Worm (Caenorhabditis elegans) whole organism, early embryonic: ENCODE data around the gene F46B6.2.

Experiments used
- B0310.2 ChIP-seq: sonication (generic microtip); optimal IDR thresholded peaks from 2 replicates; lab custom pipeline; 2016; ENCODE audit warnings: mild to moderate bottlenecking, missing genetic modification characterization, missing compliant biosample characterization
- F13C5.2 ChIP-seq: sonication (generic microtip); optimal IDR thresholded peaks from 2 replicates; lab custom pipeline; 2017; ENCODE audit warnings: mild to moderate bottlenecking, missing genetic modification characterization, inconsistent platforms, missing compliant biosample characterization
- ama-1 ChIP-seq: fragments of 150-350 bp; optimal IDR thresholded peaks from 2 replicates; lab custom pipeline; 2014
- ceh-13 ChIP-seq: fragments of 200-800 bp; sonication (Bioruptor generic); optimal IDR thresholded peaks from 2 replicates; lab custom pipeline; 2018; ENCODE audit warnings: mild to moderate bottlenecking, missing genetic modification characterization, missing compliant biosample characterization
- ceh-36 ChIP-seq: sonication (generic microtip); optimal IDR thresholded peaks from 2 replicates; lab custom pipeline; 2016; ENCODE audit warnings: missing genetic modification characterization, inconsistent platforms, missing compliant biosample characterization
- ets-7 ChIP-seq: sonication (generic microtip); optimal IDR thresholded peaks from 2 replicates; lab custom pipeline; 2016; ENCODE audit warnings: missing genotype, missing genetic modification characterization, missing compliant biosample characterization
- flt-1 ChIP-seq: fragments of 200-800 bp; sonication (Bioruptor generic); IDR thresholded peaks from 2 replicates; pipeline ENCODE4 v1.3.6; 2022; ENCODE audit warnings: missing genetic modification characterization, missing compliant biosample characterization
- hmbx-1 ChIP-seq: sonication (generic microtip); optimal IDR thresholded peaks from 2 replicates; lab custom pipeline; 2016; ENCODE audit warnings: mild to moderate bottlenecking, missing genetic modification characterization, missing compliant biosample characterization
- hmg-4 ChIP-seq: fragments of 200-800 bp; sonication (Bioruptor generic); optimal IDR thresholded peaks from 2 replicates; lab custom pipeline; 2018; ENCODE audit warnings: mild to moderate bottlenecking, missing genetic modification characterization, missing compliant biosample characterization
- hnd-1 ChIP-seq: sonication (generic microtip); optimal IDR thresholded peaks from 2 replicates; lab custom pipeline; 2016; ENCODE audit warnings: missing genetic modification characterization, missing compliant biosample characterization
- scrt-1 ChIP-seq: fragments of 200-800 bp; sonication (Bioruptor generic); IDR thresholded peaks from 2 replicates; pipeline ENCODE4 v1.3.6; 2022; ENCODE audit warnings: missing genetic modification characterization, missing compliant biosample characterization
- sea-1 ChIP-seq: fragments of 200-800 bp; sonication (Bioruptor generic); conservative IDR thresholded peaks from 2 replicates; pipeline ENCODE4 v1.3.6; 2022; ENCODE audit warnings: missing genetic modification characterization, missing compliant biosample characterization
- tbx-37 ChIP-seq: fragments of 200-800 bp; sonication (Bioruptor generic); conservative IDR thresholded peaks from 2 replicates; pipeline ENCODE4 v1.3.6; 2022; ENCODE audit warnings: missing genetic modification reagents, missing genetic modification characterization, missing compliant biosample characterization
- tra-4 ChIP-seq: sonication (generic microtip); optimal IDR thresholded peaks from 2 replicates; lab custom pipeline; 2017; ENCODE audit warnings: missing genetic modification characterization, missing compliant biosample characterization

DNA sequence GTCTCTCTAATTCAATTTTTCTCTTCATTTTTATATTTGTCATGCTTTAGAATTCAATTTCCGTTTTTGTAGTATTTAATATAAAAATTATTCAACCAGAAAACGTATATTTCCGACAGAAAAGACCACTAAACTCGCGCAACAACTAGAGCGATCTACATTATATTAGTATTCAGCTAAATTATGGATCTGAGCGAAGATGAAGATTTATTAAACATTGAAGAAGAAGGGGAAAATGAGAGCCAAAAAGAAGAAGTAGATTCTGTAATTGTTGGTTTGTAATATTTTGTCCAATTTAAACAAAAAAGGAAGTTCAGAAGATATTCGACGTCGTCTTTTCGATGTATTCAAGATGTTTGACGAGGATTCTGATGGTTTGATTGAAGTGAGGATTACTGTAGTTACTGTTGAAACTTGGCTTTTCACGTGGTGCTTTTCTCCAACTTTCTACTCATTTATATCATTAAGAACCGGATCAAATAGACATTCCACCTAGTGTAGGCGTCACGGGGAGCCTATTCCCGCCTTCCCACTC is 38.1 kb upstream of the F46B6.2 start, which contains the start of gene cal-7:
- TF ChIP-seq F13C5.2 (tag; lab: Kevin White, UChicago) (no peak), ama-1 (lab: Kevin White, UChicago) (no peak), sea-1 (GFP tag; lab: Robert Waterston, UW) (no peak), ceh-13 (GFP tag; lab: Kevin White, UChicago) (no peak), flt-1 (GFP tag; lab: Robert Waterston, UW) (no peak), tra-4 (tag; lab: Kevin White, UChicago) (no peak), ceh-36 (tag; lab: Kevin White, UChicago) (no peak), hmbx-1 (no peak), hnd-1 (tag; lab: Kevin White, UChicago) (no peak), scrt-1 (GFP tag; lab: Robert Waterston, UW) (no peak), tbx-37 (GFP tag; lab: Robert Waterston, UW) (no peak), hmg-4 (no peak), ets-7 (tag; lab: Kevin White, UChicago) (no peak), B0310.2 (tag; lab: Kevin White, UChicago) (no peak)
